Worm (Caenorhabditis elegans) whole organism, L4 larva: ENCODE data around the gene F33C8.4.
A peak's percentile ranks its signal among the peaks of the same experiment; 100 is the strongest.

ENCODE experiments used
- F49E8.2 ChIP-seq: sonication (generic microtip); optimal IDR thresholded peaks from 2 replicates; lab custom pipeline; 2016; ENCODE audit warnings: missing compliant biosample characterization, mild to moderate bottlenecking, missing genetic modification characterization, borderline replicate concordance
- T20F7.1 ChIP-seq: fragments of 200-800 bp; sonication (Bioruptor generic); optimal IDR thresholded peaks from 2 replicates; lab custom pipeline; 2018; ENCODE audit warnings: mild to moderate bottlenecking, missing genetic modification characterization, missing compliant biosample characterization
- T26A8.4 ChIP-seq: fragments of 200-800 bp; sonication (Bioruptor generic); IDR thresholded peaks from 2 replicates; pipeline ENCODE4 v1.3.6; 2022; ENCODE audit warnings: missing genetic modification characterization, missing compliant biosample characterization
- Y105C5A.15 ChIP-seq: fragments of 200-800 bp; sonication (Bioruptor generic); IDR thresholded peaks from 2 replicates; pipeline ENCODE4 v1.3.6; 2022; ENCODE audit warnings: missing genetic modification characterization, missing compliant biosample characterization
- Y48G9A.11 ChIP-seq: fragments of 200-800 bp; sonication (Bioruptor generic); IDR thresholded peaks from 2 replicates; pipeline ENCODE4 v1.3.6; 2022; ENCODE audit warnings: missing genetic modification reagents, missing genetic modification characterization, missing compliant biosample characterization
- Y75B8A.6 ChIP-seq: fragments of 200-800 bp; sonication (Bioruptor generic); IDR thresholded peaks from 2 replicates; pipeline ENCODE4 v1.3.6; 2022; ENCODE audit warnings: missing genetic modification reagents, missing genetic modification characterization, missing compliant biosample characterization
- ZK546.5 ChIP-seq, 2 experiments: sonication (generic microtip); optimal IDR thresholded peaks; 2 replicates each; lab custom pipeline; 2017; ENCODE audit warnings: missing biosample characterization in 2 of 2, missing genetic modification characterization in 2 of 2
- aha-1 ChIP-seq: fragments of 150-350 bp; peaks from one replicate; lab custom pipeline; 2014; ENCODE audit warnings: missing biosample characterization, missing genetic modification characterization
- ceh-44 ChIP-seq: fragments of 200-800 bp; sonication (Bioruptor generic); IDR thresholded peaks from 2 replicates; pipeline ENCODE4 v1.3.6; 2022; ENCODE audit warnings: missing genetic modification reagents, missing genetic modification characterization, missing compliant biosample characterization
- ctbp-1 ChIP-seq: fragments of 200-800 bp; sonication (Bioruptor generic); IDR thresholded peaks from 2 replicates; pipeline ENCODE4 v1.3.6; 2022; ENCODE audit warnings: missing genetic modification reagents, missing genetic modification characterization, missing compliant biosample characterization
- daf-12 ChIP-seq: fragments of 150-350 bp; optimal IDR thresholded peaks from 2 replicates; lab custom pipeline; 2014; ENCODE audit warnings: missing biosample characterization, missing genetic modification reagents, missing genetic modification characterization
- daf-16 ChIP-seq, 3 experiments: sonication (generic microtip); optimal IDR thresholded peaks; 2 replicates each; lab custom pipeline; 2016 to 2017; ENCODE audit warnings: missing genetic modification characterization in 3 of 3, missing genetic modification reagents in 3 of 3, mild to moderate bottlenecking in 2 of 3, missing compliant biosample characterization in 2 of 3, missing biosample characterization in 1 of 3, moderate library complexity in 1 of 3
- daf-19 ChIP-seq: fragments of 200-800 bp; sonication (Bioruptor generic); conservative IDR thresholded peaks from 2 replicates; pipeline ENCODE4 v1.3.6; 2022; ENCODE audit warnings: missing genetic modification characterization, missing compliant biosample characterization
- dmd-6 ChIP-seq: fragments of 200-800 bp; sonication (Bioruptor generic); IDR thresholded peaks from 2 replicates; pipeline ENCODE4 v1.3.6; 2022; ENCODE audit warnings: missing genetic modification reagents, missing genetic modification characterization, missing compliant biosample characterization
- dmd-9 ChIP-seq: fragments of 200-800 bp; sonication (Bioruptor generic); IDR thresholded peaks from 2 replicates; pipeline ENCODE4 v1.3.6; 2022; ENCODE audit warnings: missing genetic modification reagents, missing genetic modification characterization, missing compliant biosample characterization
- duxl-1 ChIP-seq: sonication (generic microtip); optimal IDR thresholded peaks from 2 replicates; lab custom pipeline; 2016; ENCODE audit warnings: mild to moderate bottlenecking, missing genetic modification characterization, moderate library complexity, missing compliant biosample characterization; ENCODE audit not compliant: poor library complexity
- egl-27 ChIP-seq: sonication (generic microtip); optimal IDR thresholded peaks from 3 replicates; lab custom pipeline; 2017; ENCODE audit warnings: missing biosample characterization, missing genetic modification reagents, missing genetic modification characterization
- egl-43 ChIP-seq: fragments of 200-800 bp; sonication (Bioruptor generic); IDR thresholded peaks from 2 replicates; pipeline ENCODE4 v1.3.6; 2022; ENCODE audit warnings: missing genetic modification reagents, missing genetic modification characterization, missing compliant biosample characterization
- fkh-10 ChIP-seq: fragments of 150-350 bp; optimal IDR thresholded peaks from 2 replicates; lab custom pipeline; 2014; ENCODE audit warnings: missing biosample characterization, missing genetic modification reagents, missing genetic modification characterization
- hif-1 ChIP-seq, 2 experiments: sonication (generic microtip); optimal IDR thresholded peaks; 2 replicates each; lab custom pipeline; 2016 to 2017; ENCODE audit warnings: missing compliant biosample characterization in 2 of 2, missing genetic modification characterization in 2 of 2, missing genetic modification reagents in 2 of 2, missing genotype in 2 of 2, mild to moderate bottlenecking in 1 of 2
- hlh-11 ChIP-seq: fragments of 200-800 bp; sonication (Bioruptor generic); optimal IDR thresholded peaks from 2 replicates; lab custom pipeline; 2018; ENCODE audit warnings: mild to moderate bottlenecking, missing genetic modification characterization, missing compliant biosample characterization
- hlh-30 ChIP-seq: sonication (generic microtip); optimal IDR thresholded peaks from 2 replicates; lab custom pipeline; 2017; ENCODE audit warnings: antibody characterized with exemption, mild to moderate bottlenecking, missing genetic modification characterization, missing compliant biosample characterization; ENCODE audit not compliant: insufficient read depth
- jun-1 ChIP-seq: fragments of 150-350 bp; optimal IDR thresholded peaks from 2 replicates; lab custom pipeline; 2014; ENCODE audit warnings: missing biosample characterization, missing genetic modification reagents, missing genetic modification characterization
- lin-1 ChIP-seq: fragments of 200-800 bp; sonication (Bioruptor generic); IDR thresholded peaks from 2 replicates; pipeline ENCODE4 v1.3.6; 2022; ENCODE audit warnings: missing genetic modification reagents, missing genetic modification characterization, missing compliant biosample characterization
- lin-15B ChIP-seq: fragments of 150-350 bp; sonication (generic microtip); optimal IDR thresholded peaks from 3 replicates; lab custom pipeline; 2014; ENCODE audit warnings: missing biosample characterization, missing genetic modification characterization
- lir-3 ChIP-seq: sonication (generic microtip); optimal IDR thresholded peaks from 2 replicates; lab custom pipeline; 2016; ENCODE audit warnings: mild to moderate bottlenecking, missing genetic modification characterization, missing compliant biosample characterization
- madf-9 ChIP-seq: fragments of 200-800 bp; sonication (Bioruptor generic); conservative IDR thresholded peaks from 2 replicates; pipeline ENCODE4 v1.3.6; 2022; ENCODE audit warnings: missing genetic modification reagents, missing genetic modification characterization, missing compliant biosample characterization
- mdt-29 ChIP-seq: fragments of 200-800 bp; sonication (Bioruptor generic); IDR thresholded peaks from 2 replicates; pipeline ENCODE4 v1.3.6; 2022; ENCODE audit warnings: missing genetic modification reagents, missing genetic modification characterization, missing compliant biosample characterization
- mes-2 ChIP-seq: sonication (generic microtip); optimal IDR thresholded peaks from 2 replicates; lab custom pipeline; 2016; ENCODE audit warnings: missing genotype, mild to moderate bottlenecking, missing genetic modification characterization, missing compliant biosample characterization; ENCODE audit not compliant: poor library complexity, severe bottlenecking
- mxl-3 ChIP-seq: fragments of 200-800 bp; sonication (Bioruptor generic); optimal IDR thresholded peaks from 2 replicates; lab custom pipeline; 2018; ENCODE audit warnings: mild to moderate bottlenecking, missing genetic modification characterization, missing compliant biosample characterization
- nhr-28 ChIP-seq: fragments of 150-350 bp; optimal IDR thresholded peaks from 2 replicates; lab custom pipeline; 2014; ENCODE audit warnings: missing biosample characterization, missing genetic modification characterization
- nhr-41 ChIP-seq: fragments of 200-800 bp; sonication (Bioruptor generic); IDR thresholded peaks from 2 replicates; pipeline ENCODE4 v1.3.6; 2022; ENCODE audit warnings: missing genetic modification reagents, missing genetic modification characterization, missing compliant biosample characterization
- nhr-48 ChIP-seq: sonication (generic microtip); optimal IDR thresholded peaks from 2 replicates; lab custom pipeline; 2016; ENCODE audit warnings: mild to moderate bottlenecking, missing genetic modification characterization, missing compliant biosample characterization
- php-3 ChIP-seq: fragments of 200-800 bp; sonication (Bioruptor generic); IDR thresholded peaks from 2 replicates; pipeline ENCODE4 v1.3.6; 2022; ENCODE audit warnings: missing genetic modification reagents, missing genetic modification characterization, missing compliant biosample characterization
- sdz-12 ChIP-seq: fragments of 200-800 bp; sonication (Bioruptor generic); optimal IDR thresholded peaks from 2 replicates; lab custom pipeline; 2018; ENCODE audit warnings: mild to moderate bottlenecking, missing genetic modification characterization, missing compliant biosample characterization
- spr-1 ChIP-seq: sonication (generic microtip); optimal IDR thresholded peaks from 2 replicates; lab custom pipeline; 2016; ENCODE audit warnings: mild to moderate bottlenecking, missing genetic modification characterization, missing compliant biosample characterization
- unc-130 ChIP-seq: sonication (generic microtip); optimal IDR thresholded peaks from 2 replicates; lab custom pipeline; 2016; ENCODE audit warnings: missing genetic modification reagents, missing genetic modification characterization, missing compliant biosample characterization
- unc-39 ChIP-seq: sonication (generic microtip); optimal IDR thresholded peaks from 2 replicates; lab custom pipeline; 2017; ENCODE audit warnings: missing biosample characterization, missing genetic modification characterization
- unc-62 ChIP-seq, 3 experiments: fragments of 150-350 bp in 1 of 3; sonication (generic microtip); optimal IDR thresholded peaks in 2 of 3; peaks in 1 of 3; 1 replicate in 1 of 3; 2 replicates in 2 of 3; lab custom pipeline; 2014 to 2017; ENCODE audit warnings: missing biosample characterization in 3 of 3, missing genetic modification characterization in 3 of 3, missing genetic modification reagents in 3 of 3, missing genotype in 1 of 3
- vab-7 ChIP-seq: fragments of 200-800 bp; sonication (Bioruptor generic); IDR thresholded peaks from 2 replicates; pipeline ENCODE4 v1.3.6; 2022; ENCODE audit warnings: missing genetic modification reagents, missing genetic modification characterization, missing compliant biosample characterization
- zag-1 ChIP-seq: fragments of 150-350 bp; optimal IDR thresholded peaks from 2 replicates; lab custom pipeline; 2014; ENCODE audit warnings: missing biosample characterization, missing genetic modification characterization
- zfp-3 ChIP-seq: fragments of 200-800 bp; sonication (Bioruptor generic); conservative IDR thresholded peaks from 2 replicates; pipeline ENCODE4 v1.3.6; 2022; ENCODE audit warnings: missing genetic modification reagents, missing genetic modification characterization, missing compliant biosample characterization
- zip-11 ChIP-seq: fragments of 200-800 bp; sonication (Bioruptor generic); IDR thresholded peaks from 2 replicates; pipeline ENCODE4 v1.3.6; 2022; ENCODE audit warnings: missing genetic modification characterization, missing compliant biosample characterization
- zip-2 ChIP-seq: fragments of 150-350 bp; optimal IDR thresholded peaks from 2 replicates; lab custom pipeline; 2014; ENCODE audit warnings: missing biosample characterization, missing genetic modification characterization
- ztf-11 ChIP-seq: fragments of 150-350 bp; optimal IDR thresholded peaks from 2 replicates; lab custom pipeline; 2014; ENCODE audit warnings: missing biosample characterization, missing genetic modification characterization
- ztf-7 ChIP-seq: fragments of 150-350 bp; optimal IDR thresholded peaks from 2 replicates; lab custom pipeline; 2014; ENCODE audit warnings: missing biosample characterization, missing genetic modification characterization

The F33C8.4 gene

ce11 chrX:14706698-14707285, 25.3 kb upstream of the F33C8.4 start, which contains the start of gene tmem-184 (continued):
- TF ChIP-seq ctbp-1 (GFP tag; lab: Robert Waterston, UW) = no peak
- peak; percentile 44 for TF ChIP-seq nhr-28
- peak in 1 of 2 experiments; percentile 20 for TF ChIP-seq hif-1 (tag; optimal IDR thresholded peaks at IDR 0.05; lab: Kevin White, UChicago)
- TF ChIP-seq duxl-1 (tag; lab: Kevin White, UChicago) = no peak
- TF ChIP-seq daf-12 (tag; lab: Kevin White, UChicago) = no peak
- peak; percentile 40 for TF ChIP-seq hlh-30 (tag; lab: Kevin White, UChicago)
- 0 out of 2 replicates have a peak, but pooled peaks have one; percentile 11 for TF ChIP-seq vab-7 (GFP tag; lab: Robert Waterston, UW)
- TF ChIP-seq lin-1 = no peak
- TF ChIP-seq zfp-3 (GFP tag; lab: Robert Waterston, UW) = 0 out of 2 replicates have a peak, but pooled peaks have one; percentile 22
- TF ChIP-seq hlh-11 = peak; percentile 87
- peak; percentile 91 for TF ChIP-seq aha-1 (tag; lab: Kevin White, UChicago)
- TF ChIP-seq T26A8.4 (GFP tag; lab: Robert Waterston, UW) = no peak
- peak; percentile 29 for TF ChIP-seq mxl-3 (GFP tag; lab: Kevin White, UChicago)
- TF ChIP-seq egl-43 = no peak
- peak; percentile 70 to 92 for TF ChIP-seq unc-62 (GFP tag; optimal IDR thresholded peaks at IDR 0.05 in 1 of 2; lab: Kevin White, UChicago)
- no peak for TF ChIP-seq unc-62 (tag; optimal IDR thresholded peaks at IDR 0.05; lab: Kevin White, UChicago)
- TF ChIP-seq unc-39 (tag; lab: Kevin White, UChicago) = no peak
- no peak for TF ChIP-seq nhr-41 (GFP tag; lab: Robert Waterston, UW)
- TF ChIP-seq daf-16 (GFP tag; optimal IDR thresholded peaks at IDR 0.05; lab: Kevin White, UChicago) = peak in 1 of 2 experiments; percentile 90
- peak; percentile 94 for TF ChIP-seq daf-16 (tag; optimal IDR thresholded peaks at IDR 0.05; lab: Kevin White, UChicago)
- TF ChIP-seq dmd-9 (GFP tag; lab: Robert Waterston, UW) = no peak
- TF ChIP-seq lin-15B (tag; lab: Kevin White, UChicago) = no peak

- TF ChIP-seq php-3 (GFP tag; lab: Robert Waterston, UW) (0 out of 2 replicates have a peak, but pooled peaks have one; percentile 30), zag-1 (tag; lab: Kevin White, UChicago) (peak; percentile 49), egl-27 (tag; lab: Kevin White, UChicago) (no peak), daf-19 (GFP tag; lab: Robert Waterston, UW) (no peak), egl-43 (peak; percentile 95), zip-11 (GFP tag; lab: Robert Waterston, UW) (no peak), ztf-11 (tag; lab: Kevin White, UChicago) (no peak), mdt-29 (GFP tag; lab: Robert Waterston, UW) (no peak), madf-9 (GFP tag; lab: Robert Waterston, UW) (peak; percentile 77), mes-2 (tag; lab: Kevin White, UChicago) (peak; percentile 76), T20F7.1 (GFP tag; lab: Kevin White, UChicago) (peak; percentile 81), fkh-10 (GFP tag; lab: Kevin White, UChicago) (peak; percentile 97), F49E8.2 (tag; lab: Kevin White, UChicago) (no peak), unc-130 (GFP tag; lab: Kevin White, UChicago) (no peak), Y48G9A.11 (GFP tag; lab: Robert Waterston, UW) (no peak), jun-1 (peak; percentile 83), lin-1 (0 out of 2 replicates have a peak, but pooled peaks have one; percentile 52), Y105C5A.15 (no peak), zip-2 (tag; lab: Kevin White, UChicago) (peak; percentile 45), nhr-48 (peak; percentile 91), ZK546.5 (tag; optimal IDR thresholded peaks at IDR 0.05; lab: Kevin White, UChicago) (no peak), ceh-44 (GFP tag; lab: Robert Waterston, UW) (peak; percentile 59; the same call in 1 of the 2 replicates), spr-1 (tag; lab: Kevin White, UChicago) (peak; percentile 84), sdz-12 (GFP tag; lab: Kevin White, UChicago) (no peak), ztf-7 (no peak), hif-1 (tag; optimal IDR thresholded peaks at IDR 0.05; lab: Kevin White, UChicago) (peak; percentile 31 to 88), dmd-6 (GFP tag; lab: Robert Waterston, UW) (peak; percentile 86), aha-1 (tag; lab: Kevin White, UChicago) (peak; percentile 99), vab-7 (GFP tag; lab: Robert Waterston, UW) (peak; percentile 58; the same call in 1 of the 2 replicates), lir-3 (tag; lab: Kevin White, UChicago) (peak; percentile 21), Y75B8A.6 (GFP tag; lab: Robert Waterston, UW) (no peak)
These were observed 23.9 kb upstream of the F33C8.4 start for ce11 chrX:14708176-14708642.
